Worm (Caenorhabditis elegans) whole organism, early embryonic: ENCODE data around the gene srw-129.

Source experiments
- ama-1 ChIP-seq: fragments of 150-350 bp; optimal IDR thresholded peaks from 2 replicates; lab custom pipeline; 2014
- flt-1 ChIP-seq: fragments of 200-800 bp; sonication (Bioruptor generic); IDR thresholded peaks from 2 replicates; pipeline ENCODE4 v1.3.6; 2022; ENCODE audit warnings: missing genetic modification characterization, missing compliant biosample characterization
- hmg-4 ChIP-seq: fragments of 200-800 bp; sonication (Bioruptor generic); optimal IDR thresholded peaks from 2 replicates; lab custom pipeline; 2018; ENCODE audit warnings: mild to moderate bottlenecking, missing genetic modification characterization, missing compliant biosample characterization
- hnd-1 ChIP-seq: sonication (generic microtip); optimal IDR thresholded peaks from 2 replicates; lab custom pipeline; 2016; ENCODE audit warnings: missing genetic modification characterization, missing compliant biosample characterization
- pes-1 ChIP-seq: fragments of 200-800 bp; sonication (Bioruptor generic); IDR thresholded peaks from 2 replicates; pipeline ENCODE4 v1.3.6; 2022; ENCODE audit warnings: missing genetic modification reagents, missing genetic modification characterization, missing compliant biosample characterization
- sea-1 ChIP-seq: fragments of 200-800 bp; sonication (Bioruptor generic); conservative IDR thresholded peaks from 2 replicates; pipeline ENCODE4 v1.3.6; 2022; ENCODE audit warnings: missing genetic modification characterization, missing compliant biosample characterization
- tbx-37 ChIP-seq: fragments of 200-800 bp; sonication (Bioruptor generic); conservative IDR thresholded peaks from 2 replicates; pipeline ENCODE4 v1.3.6; 2022; ENCODE audit warnings: missing genetic modification reagents, missing genetic modification characterization, missing compliant biosample characterization
- tra-4 ChIP-seq: sonication (generic microtip); optimal IDR thresholded peaks from 2 replicates; lab custom pipeline; 2017; ENCODE audit warnings: missing genetic modification characterization, missing compliant biosample characterization

DNA sequence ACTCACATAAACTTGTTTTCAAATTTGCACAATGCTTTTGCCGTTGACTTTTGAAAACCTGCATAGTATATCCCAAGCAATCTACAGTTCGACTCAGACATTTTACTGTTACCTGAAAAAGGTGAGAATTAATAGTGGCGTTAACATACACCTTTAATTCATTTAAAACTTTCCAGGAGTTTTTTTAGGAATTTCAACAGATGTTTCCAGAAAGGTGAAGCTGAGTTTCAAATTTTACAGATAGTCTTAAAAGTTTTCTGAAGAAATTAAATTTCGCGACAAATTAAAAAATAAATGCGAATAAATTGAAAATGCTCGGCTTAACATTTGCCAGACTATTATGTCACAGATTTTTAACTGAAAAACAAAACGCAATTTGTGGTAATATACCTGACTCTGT lies 28.0 kb downstream of the srw-129 start, which contains the start of gene srw-119:
- TF ChIP-seq hmg-4 (GFP tag; lab: Kevin White, UChicago) (no peak), tbx-37 (GFP tag; lab: Robert Waterston, UW) (no peak), tra-4 (tag; lab: Kevin White, UChicago) (no peak), pes-1 (GFP tag; lab: Robert Waterston, UW) (no peak), flt-1 (GFP tag; lab: Robert Waterston, UW) (no peak), ama-1 (lab: Kevin White, UChicago) (no peak), sea-1 (GFP tag; lab: Robert Waterston, UW) (no peak), hnd-1 (tag; lab: Kevin White, UChicago) (no peak)
